Fruit fly (Drosophila melanogaster) whole organism, pupa: ENCODE results near the gene CG31787.
A peak's percentile ranks its signal among the peaks of the same experiment; 100 is the strongest.

Experiments used
- CG10348 ChIP-seq: fragments of 200-800 bp; sonication (Bioruptor generic); IDR thresholded peaks from 2 replicates; pipeline ENCODE4 v1.3.6; 2022; ENCODE audit warnings: missing biosample characterization, missing genetic modification characterization
- CG12605 ChIP-seq: fragments of 200-800 bp; sonication (Bioruptor generic); IDR thresholded peaks from 2 replicates; pipeline ENCODE4 v1.3.6; 2022; ENCODE audit warnings: missing biosample characterization, missing genetic modification characterization
- CG13204 ChIP-seq: fragments of 200-800 bp; sonication (Bioruptor generic); optimal IDR thresholded peaks from 2 replicates; lab custom pipeline; 2018; ENCODE audit warnings: missing biosample characterization, mild to moderate bottlenecking, missing genetic modification characterization, moderate library complexity
- CG14655 ChIP-seq: fragments of 200-800 bp; sonication (Bioruptor generic); optimal IDR thresholded peaks from 3 replicates; lab custom pipeline; 2017; ENCODE audit warnings: mild to moderate bottlenecking, missing biosample characterization, missing genetic modification reagents, missing genetic modification characterization
- CG15710 ChIP-seq: fragments of 200-800 bp; sonication (Bioruptor generic); optimal IDR thresholded peaks from 2 replicates; lab custom pipeline; 2018; ENCODE audit warnings: missing biosample characterization, mild to moderate bottlenecking, missing genetic modification characterization, moderate library complexity
- CG17806 ChIP-seq: fragments of 200-800 bp; sonication (Bioruptor generic); optimal IDR thresholded peaks from 2 replicates; lab custom pipeline; 2018; ENCODE audit warnings: missing biosample characterization, mild to moderate bottlenecking, missing genetic modification characterization, moderate library complexity
- CG32121 ChIP-seq: fragments of 200-800 bp; sonication (Bioruptor generic); IDR thresholded peaks from 2 replicates; pipeline ENCODE4 v1.3.6; 2022; ENCODE audit warnings: missing biosample characterization, missing genetic modification characterization
- CG34367 ChIP-seq: fragments of 200-800 bp; sonication (Bioruptor generic); optimal IDR thresholded peaks from 2 replicates; lab custom pipeline; 2018; ENCODE audit warnings: missing biosample characterization, mild to moderate bottlenecking, missing genetic modification characterization
- CG4496 ChIP-seq: fragments of 200-800 bp; sonication (Bioruptor generic); IDR thresholded peaks from 3 replicates; pipeline ENCODE4 v1.3.6; 2022; ENCODE audit warnings: missing biosample characterization, missing genetic modification characterization
- CG8159 ChIP-seq: fragments of 200-800 bp; sonication (Bioruptor generic); optimal IDR thresholded peaks from 3 replicates; lab custom pipeline; 2018; ENCODE audit warnings: missing biosample characterization, mild to moderate bottlenecking, missing genetic modification characterization, moderate library complexity
- CG8301 ChIP-seq: fragments of 200-800 bp; sonication (Bioruptor generic); optimal IDR thresholded peaks from 2 replicates; lab custom pipeline; 2018; ENCODE audit warnings: missing biosample characterization, mild to moderate bottlenecking, missing genetic modification characterization
- CG9948 ChIP-seq: fragments of 200-800 bp; sonication (Bioruptor generic); optimal IDR thresholded peaks from 2 replicates; lab custom pipeline; 2018; ENCODE audit warnings: missing biosample characterization, mild to moderate bottlenecking, missing genetic modification characterization, moderate library complexity
- D1 ChIP-seq: fragments of 200-800 bp; sonication (Bioruptor generic); optimal IDR thresholded peaks from 2 replicates; lab custom pipeline; 2018; ENCODE audit warnings: missing biosample characterization, mild to moderate bottlenecking, missing genetic modification characterization, moderate library complexity
- EcR ChIP-seq: fragments of 200-800 bp; sonication (Bioruptor generic); optimal IDR thresholded peaks from 3 replicates; lab custom pipeline; 2019; ENCODE audit warnings: missing biosample characterization, missing genetic modification characterization, mild to moderate bottlenecking, moderate library complexity, missing genetic modification reagents
- Ets98B ChIP-seq: fragments of 200-800 bp; sonication (Bioruptor generic); IDR thresholded peaks from 2 replicates; pipeline ENCODE4 v1.3.6; 2022; ENCODE audit warnings: missing biosample characterization, missing genetic modification characterization
- Pif1A ChIP-seq: fragments of 200-800 bp; sonication (Bioruptor generic); optimal IDR thresholded peaks from 3 replicates; lab custom pipeline; 2016; ENCODE audit warnings: missing biosample characterization, missing genetic modification characterization
- Pif1B ChIP-seq: fragments of 200-800 bp; sonication (Bioruptor generic); optimal IDR thresholded peaks from 3 replicates; lab custom pipeline; 2016; ENCODE audit warnings: missing biosample characterization, missing genetic modification characterization
- Snoo ChIP-seq: fragments of 200-800 bp; sonication (Bioruptor generic); optimal IDR thresholded peaks from 3 replicates; lab custom pipeline; 2017; ENCODE audit warnings: missing biosample characterization, mild to moderate bottlenecking, missing genetic modification characterization, inconsistent platforms
- fd96Ca ChIP-seq: fragments of 200-800 bp; sonication (Bioruptor generic); IDR thresholded peaks from 3 replicates; pipeline ENCODE4 v1.3.6; 2022; ENCODE audit warnings: missing biosample characterization, missing genetic modification characterization
- gl ChIP-seq: fragments of 200-800 bp; sonication (Bioruptor generic); optimal IDR thresholded peaks from 2 replicates; lab custom pipeline; 2018; ENCODE audit warnings: missing biosample characterization, mild to moderate bottlenecking, missing genetic modification characterization
- rn ChIP-seq: fragments of 200-800 bp; sonication (Bioruptor generic); IDR thresholded peaks from 2 replicates; pipeline ENCODE4 v1.3.6; 2022; ENCODE audit warnings: missing biosample characterization, missing genetic modification characterization

CG31787 gene

DNA sequence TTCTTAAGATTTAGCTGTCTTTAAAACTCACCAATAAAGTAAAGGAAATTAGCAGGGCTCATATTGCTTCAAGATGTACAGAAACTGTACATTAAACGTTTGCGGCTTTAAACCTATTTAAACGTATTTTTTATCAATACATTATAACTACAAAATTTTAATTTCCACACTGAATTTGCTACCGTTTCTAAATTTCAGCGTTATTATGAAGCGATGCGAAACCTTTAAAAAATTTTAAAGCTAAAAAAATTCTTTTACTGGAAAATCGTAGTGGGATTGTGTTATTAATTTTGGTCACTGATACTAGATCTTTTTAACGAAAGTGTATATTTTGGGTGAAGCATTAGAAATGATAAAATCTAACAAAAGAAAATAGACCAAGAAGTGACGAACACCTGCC, 23.8 kb upstream of the CG31787 start, which contains the start of gene CG43354:
TSS of gene CG43354 (minus strand) at position 101 of the 400 bp plus-strand sequence.
- TF ChIP-seq CG8159: no peak
- TF ChIP-seq Pif1A: no peak
- TF ChIP-seq CG14655 (GFP tag; lab: Kevin White, UChicago): no peak
- no peak for TF ChIP-seq CG15710
- TF ChIP-seq Ets98B (GFP tag; lab: Robert Waterston, UW): no peak

DNA sequence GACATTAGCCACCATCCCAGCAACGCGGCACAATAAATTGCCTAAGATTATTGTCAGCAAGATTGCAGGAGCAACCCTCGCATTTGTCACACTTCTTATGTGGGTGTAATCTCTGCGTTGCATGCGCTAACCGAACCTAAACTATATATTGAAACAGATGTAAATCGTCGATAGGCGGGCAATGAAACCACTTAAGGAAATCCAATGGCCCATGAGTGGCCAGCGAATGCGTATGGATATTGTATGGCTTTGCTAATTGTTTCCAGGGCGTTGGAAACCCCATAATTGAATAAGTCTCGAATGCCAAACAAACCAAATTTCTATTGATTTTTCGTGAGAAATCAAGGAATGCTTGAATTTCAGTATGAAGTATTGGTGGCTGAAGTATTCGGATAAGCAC, 23.1 kb upstream of the CG31787 start:
- TF ChIP-seq CG10348 (no peak), EcR (GFP tag; lab: Kevin White, UChicago) (no peak), Ets98B (GFP tag; lab: Robert Waterston, UW) (no peak), CG34367 (tag; lab: Kevin White, UChicago) (no peak), CG8301 (tag; lab: Kevin White, UChicago) (no peak), Pif1B (GFP tag; lab: Kevin White, UChicago) (no peak), CG9948 (tag; lab: Kevin White, UChicago) (no peak), CG12605 (GFP tag; lab: Robert Waterston, UW) (no peak)
- TF ChIP-seq, all 21 proteins: peak for 0

DNA sequence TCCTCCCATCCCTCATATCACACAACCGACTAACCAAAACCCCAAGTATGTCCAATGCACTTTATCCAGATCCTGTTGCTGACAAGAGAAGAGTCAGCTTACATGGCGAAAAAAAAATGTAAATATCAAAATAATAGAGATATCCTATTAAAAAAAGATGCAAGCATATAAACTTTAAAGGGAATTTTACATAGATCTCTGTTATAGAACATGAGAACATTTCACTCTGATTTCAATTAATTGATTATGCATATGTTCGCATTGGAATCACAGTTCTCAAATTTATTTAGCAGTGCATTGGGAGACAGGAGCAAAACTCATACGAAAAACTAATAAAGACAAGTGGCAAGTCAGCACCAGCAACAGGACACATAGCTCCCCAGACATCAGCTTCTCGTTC, 22.3 kb upstream of the CG31787 start:
- TF ChIP-seq CG4496: no peak
- TF ChIP-seq Pif1A: no peak
- TF ChIP-seq CG10348: no peak
- TF ChIP-seq CG9948 (tag; lab: Kevin White, UChicago): no peak
- TF ChIP-seq D1 (tag; lab: Kevin White, UChicago): no peak
- TF ChIP-seq CG34367 (tag; lab: Kevin White, UChicago): no peak
- no peak for TF ChIP-seq Pif1B (GFP tag; lab: Kevin White, UChicago)
- TF ChIP-seq CG14655 (GFP tag; lab: Kevin White, UChicago): no peak
- no peak for TF ChIP-seq Snoo
- no peak for TF ChIP-seq CG8301 (tag; lab: Kevin White, UChicago)

DNA sequence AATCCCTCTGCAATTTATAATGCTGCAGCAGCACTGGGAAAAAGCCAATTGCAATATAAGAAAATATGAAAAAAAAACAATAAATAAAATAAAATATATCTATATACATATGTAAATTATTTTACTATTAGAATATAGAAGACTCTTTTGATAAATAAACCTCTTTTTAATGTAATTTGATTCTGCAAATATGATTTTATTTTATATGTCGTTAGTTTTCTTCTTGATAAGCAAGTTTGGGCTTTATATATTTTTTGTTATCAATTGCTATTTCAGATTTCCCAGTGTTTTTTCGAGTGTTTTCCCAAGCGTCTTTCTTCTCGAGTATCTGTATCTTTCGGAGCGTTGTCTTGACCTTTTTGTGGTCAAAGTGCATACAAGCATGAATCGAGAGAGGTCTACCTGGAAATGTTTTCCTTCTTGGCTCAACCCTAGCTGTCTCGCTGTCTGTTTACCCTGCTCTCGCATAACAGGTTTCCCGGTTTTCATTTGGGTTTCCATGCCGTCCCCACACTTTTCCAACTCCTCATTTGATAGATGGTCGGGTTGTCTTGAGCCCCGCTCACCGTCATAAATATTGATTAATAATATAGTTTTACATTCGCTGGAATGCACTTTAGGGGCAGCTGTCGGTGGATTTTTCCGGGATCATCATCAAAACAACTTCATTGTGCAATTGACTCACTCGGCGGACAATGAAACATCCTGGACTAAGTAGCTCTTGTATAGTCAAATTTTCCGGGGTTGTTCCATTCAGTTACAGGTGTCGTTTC, 19.7 kb upstream of the CG31787 start:
- TF ChIP-seq Pif1B (GFP tag; lab: Kevin White, UChicago): no peak
- no peak for TF ChIP-seq CG10348
- TF ChIP-seq CG8301 (tag; lab: Kevin White, UChicago): no peak
- peak; percentile 39 for TF ChIP-seq CG17806
- no peak for TF ChIP-seq EcR (GFP tag; lab: Kevin White, UChicago)
- TF ChIP-seq Pif1A: no peak
- peak; percentile 54 for TF ChIP-seq CG9948 (tag; lab: Kevin White, UChicago)
- TF ChIP-seq Snoo: no peak
- TF ChIP-seq CG14655 (GFP tag; lab: Kevin White, UChicago): peak; percentile 60
- no peak for TF ChIP-seq gl (tag; lab: Kevin White, UChicago)
- TF ChIP-seq Ets98B (GFP tag; lab: Robert Waterston, UW): no peak
- no peak for TF ChIP-seq rn
- no peak for TF ChIP-seq fd96Ca (GFP tag; lab: Robert Waterston, UW)
- TF ChIP-seq CG32121 (GFP tag; lab: Robert Waterston, UW): no peak
- TF ChIP-seq CG12605 (GFP tag; lab: Robert Waterston, UW): no peak
- TF ChIP-seq CG4496: no peak
- TF ChIP-seq CG13204 (GFP tag; lab: Kevin White, UChicago): no peak
- TF ChIP-seq CG8159: peak; percentile 60
- TF ChIP-seq CG34367 (tag; lab: Kevin White, UChicago): no peak
- TF ChIP-seq D1 (tag; lab: Kevin White, UChicago): no peak
- TF ChIP-seq CG15710: peak; percentile 48
- TF ChIP-seq, all 21 proteins: peak for 5

DNA sequence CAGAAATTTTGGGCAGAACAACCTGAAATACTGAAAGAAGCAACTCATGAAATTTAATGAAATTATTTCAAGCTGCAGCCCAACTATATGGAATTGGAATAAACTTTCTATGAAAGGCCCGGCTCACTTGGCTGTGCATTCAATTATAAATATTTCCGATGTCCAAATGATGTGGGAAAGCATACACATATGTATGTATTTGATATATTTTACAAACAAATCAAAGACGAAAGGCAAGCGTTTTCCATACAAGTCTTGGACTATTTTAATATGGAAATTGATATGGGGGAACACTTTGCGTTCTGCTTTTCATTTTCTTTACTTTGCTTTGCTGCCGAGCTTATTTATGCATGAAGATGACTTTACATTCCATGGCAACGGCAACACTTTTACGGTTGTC, 18.9 kb upstream of the CG31787 start:
- TF ChIP-seq CG12605 (GFP tag; lab: Robert Waterston, UW): no peak

DNA sequence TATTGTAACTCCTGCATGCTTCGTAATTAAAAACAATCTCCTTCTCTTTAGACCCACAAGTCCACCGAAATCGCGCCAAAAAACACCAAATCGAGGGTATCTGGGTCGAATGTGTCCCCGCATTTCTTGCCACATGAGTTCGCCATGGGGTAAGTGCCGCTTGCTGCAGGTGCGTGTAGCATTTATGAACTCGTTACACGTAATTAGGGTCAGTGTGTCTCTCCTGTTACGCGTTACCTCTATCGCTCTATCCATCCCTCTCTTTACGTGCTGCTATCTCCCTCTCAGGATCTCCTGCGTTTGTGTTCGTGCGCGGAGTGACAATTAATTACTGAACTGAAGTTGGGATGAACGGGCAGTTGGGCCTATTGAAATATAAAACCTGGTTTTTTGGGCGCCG, 17.3 kb upstream of the CG31787 start:
- TF ChIP-seq CG13204 (GFP tag; lab: Kevin White, UChicago) (no peak), CG34367 (tag; lab: Kevin White, UChicago) (no peak), gl (tag; lab: Kevin White, UChicago) (no peak), fd96Ca (GFP tag; lab: Robert Waterston, UW) (no peak), CG15710 (no peak), CG32121 (GFP tag; lab: Robert Waterston, UW) (no peak), CG8301 (tag; lab: Kevin White, UChicago) (no peak), Pif1A (no peak), CG9948 (tag; lab: Kevin White, UChicago) (no peak), D1 (tag; lab: Kevin White, UChicago) (no peak), CG8159 (no peak), CG12605 (GFP tag; lab: Robert Waterston, UW) (no peak)

DNA sequence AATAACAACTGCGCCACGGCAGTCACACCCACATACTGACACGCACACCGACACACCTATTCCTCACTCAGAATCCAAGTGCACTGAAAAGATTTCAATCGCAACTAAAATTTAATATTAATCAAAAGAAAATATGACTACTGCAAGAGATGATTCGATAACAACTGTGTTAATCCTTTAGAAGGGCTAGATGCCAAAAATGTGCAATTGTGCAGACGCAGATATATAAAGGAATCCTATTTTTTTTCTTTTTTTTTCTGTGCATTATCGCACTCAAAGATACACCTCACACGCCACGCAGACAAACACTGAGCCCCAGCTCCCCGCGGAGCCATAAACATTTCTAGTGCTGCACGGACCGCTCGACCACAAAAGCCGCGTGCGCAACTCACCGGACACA, 13.0 kb upstream of the CG31787 start:
- TF ChIP-seq EcR (GFP tag; lab: Kevin White, UChicago): no peak
- peak; percentile 4 for TF ChIP-seq CG14655 (GFP tag; lab: Kevin White, UChicago)
- TF ChIP-seq, all 21 proteins: peak for 1
